Worm (Caenorhabditis elegans) whole organism, L2 larva: ENCODE results near the gene sox-2.

Experiments used
- Y55F3AM.14 ChIP-seq: fragments of 200-800 bp; sonication (Bioruptor generic); optimal IDR thresholded peaks from 2 replicates; lab custom pipeline; 2018; ENCODE audit warnings: mild to moderate bottlenecking, missing genetic modification characterization, missing compliant biosample characterization
- ZK546.5 ChIP-seq: sonication (generic microtip); optimal IDR thresholded peaks from 2 replicates; lab custom pipeline; 2017; ENCODE audit warnings: missing biosample characterization, missing genetic modification characterization
- alr-1 ChIP-seq: fragments of 150-350 bp; optimal IDR thresholded peaks from 2 replicates; lab custom pipeline; 2014; ENCODE audit warnings: missing biosample characterization, missing genetic modification characterization
- aly-2 ChIP-seq: fragments of 150-350 bp; optimal IDR thresholded peaks from 2 replicates; lab custom pipeline; 2014; ENCODE audit warnings: missing biosample characterization, missing genetic modification characterization
- ceh-82 ChIP-seq: fragments of 150-350 bp; optimal IDR thresholded peaks from 2 replicates; lab custom pipeline; 2014; ENCODE audit warnings: missing biosample characterization, missing genetic modification characterization
- crh-2 ChIP-seq: sonication (generic microtip); optimal IDR thresholded peaks from 2 replicates; lab custom pipeline; 2017; ENCODE audit warnings: missing biosample characterization, missing genetic modification characterization
- lin-11 ChIP-seq: fragments of 150-350 bp; sonication (generic microtip); optimal IDR thresholded peaks from 2 replicates; lab custom pipeline; 2014; ENCODE audit warnings: missing biosample characterization, missing genetic modification characterization, inconsistent platforms, mixed read lengths
- nhr-129 ChIP-seq: fragments of 150-350 bp; optimal IDR thresholded peaks from 2 replicates; lab custom pipeline; 2014; ENCODE audit warnings: missing biosample characterization, missing genetic modification characterization
- nhr-21 ChIP-seq: fragments of 150-350 bp; optimal IDR thresholded peaks from 2 replicates; lab custom pipeline; 2014; ENCODE audit warnings: missing biosample characterization, missing genetic modification characterization
- nhr-237 ChIP-seq: fragments of 150-350 bp; optimal IDR thresholded peaks from 2 replicates; lab custom pipeline; 2014; ENCODE audit warnings: missing biosample characterization, missing genetic modification characterization
- sem-4 ChIP-seq: fragments of 150-350 bp; optimal IDR thresholded peaks from 2 replicates; lab custom pipeline; 2014; ENCODE audit warnings: missing biosample characterization, missing genetic modification reagents, missing genetic modification characterization
- sma-3 ChIP-seq: sonication (generic microtip); optimal IDR thresholded peaks from 2 replicates; lab custom pipeline; 2016; ENCODE audit warnings: missing genetic modification reagents, missing genetic modification characterization, missing compliant biosample characterization
- unc-39 ChIP-seq: fragments of 150-350 bp; optimal IDR thresholded peaks from 2 replicates; lab custom pipeline; 2014; ENCODE audit warnings: missing biosample characterization, missing genetic modification characterization
- unc-55 ChIP-seq: fragments of 150-350 bp; sonication (generic microtip); optimal IDR thresholded peaks from 3 replicates; lab custom pipeline; 2014; ENCODE audit warnings: missing biosample characterization, missing genetic modification reagents, missing genetic modification characterization
- unc-62 ChIP-seq: fragments of 150-350 bp; optimal IDR thresholded peaks from 2 replicates; lab custom pipeline; 2014; ENCODE audit warnings: missing biosample characterization, missing genetic modification reagents, missing genetic modification characterization
- ztf-11 ChIP-seq: sonication (generic microtip); optimal IDR thresholded peaks from 2 replicates; lab custom pipeline; 2017; ENCODE audit warnings: missing biosample characterization, missing genetic modification characterization
- ztf-4 ChIP-seq: fragments of 150-350 bp; optimal IDR thresholded peaks from 2 replicates; lab custom pipeline; 2014; ENCODE audit warnings: missing biosample characterization, missing genetic modification characterization

sox-2 gene

ce11 chrX:7409030-7409429, 54.5 kb downstream of the sox-2 start:
- no peak for TF ChIP-seq nhr-21 (tag; lab: Kevin White, UChicago)
- no peak for TF ChIP-seq lin-11 (tag; lab: Kevin White, UChicago)
- no peak for TF ChIP-seq sem-4 (tag; lab: Kevin White, UChicago)
- TF ChIP-seq Y55F3AM.14 (GFP tag; lab: Kevin White, UChicago): no peak
- no peak for TF ChIP-seq unc-55
- TF ChIP-seq ZK546.5 (tag; lab: Kevin White, UChicago): no peak
- TF ChIP-seq aly-2 (tag; lab: Kevin White, UChicago): no peak
- no peak for TF ChIP-seq nhr-129 (tag; lab: Kevin White, UChicago)
- no peak for TF ChIP-seq nhr-237 (tag; lab: Kevin White, UChicago)
- TF ChIP-seq unc-62 (GFP tag; lab: Kevin White, UChicago): no peak
- TF ChIP-seq ceh-82 (tag; lab: Kevin White, UChicago): no peak
- TF ChIP-seq crh-2 (tag; lab: Kevin White, UChicago): no peak
- no peak for TF ChIP-seq ztf-11 (tag; lab: Kevin White, UChicago)
- no peak for TF ChIP-seq alr-1 (tag; lab: Kevin White, UChicago)
- TF ChIP-seq unc-39: no peak
- TF ChIP-seq ztf-4: no peak
- no peak for TF ChIP-seq sma-3 (GFP tag; lab: Kevin White, UChicago)
